Fruit fly (Drosophila melanogaster) whole organism, embryonic: Measurements from ENCODE around the gene CG43998.

Experiments
- Abd-B ChIP-seq: fragments of 200-800 bp; sonication (Bioruptor generic); optimal IDR thresholded peaks from 2 replicates; lab custom pipeline; 2018; ENCODE audit warnings: missing biosample characterization, mild to moderate bottlenecking, missing genetic modification characterization, moderate library complexity
- Adf1 ChIP-seq: fragments of 200-800 bp; sonication (Bioruptor generic); IDR thresholded peaks from 2 replicates; pipeline ENCODE4 v1.3.6; 2022; ENCODE audit warnings: missing biosample characterization, missing genetic modification characterization
- CG10209 ChIP-seq: fragments of 200-800 bp; sonication (Bioruptor generic); optimal IDR thresholded peaks from 3 replicates; lab custom pipeline; 2017; ENCODE audit warnings: missing biosample characterization, mild to moderate bottlenecking, missing genetic modification characterization, missing genetic modification reagents
- CG10431 ChIP-seq: fragments of 200-800 bp; sonication (Bioruptor generic); optimal IDR thresholded peaks from 3 replicates; lab custom pipeline; 2018; ENCODE audit warnings: missing biosample characterization, mild to moderate bottlenecking, missing genetic modification characterization
- CG11247 ChIP-seq: fragments of 200-800 bp; sonication (Bioruptor generic); IDR thresholded peaks from 2 replicates; pipeline ENCODE4 v1.3.6; 2022; ENCODE audit warnings: missing biosample characterization, missing genetic modification characterization
- CG12236 ChIP-seq: fragments of 200-800 bp; sonication (Bioruptor generic); optimal IDR thresholded peaks from 2 replicates; lab custom pipeline; 2016; ENCODE audit warnings: missing biosample characterization, missing genetic modification characterization
- CG13123 ChIP-seq: fragments of 200-800 bp; sonication (Bioruptor generic); optimal IDR thresholded peaks from 2 replicates; lab custom pipeline; 2016; ENCODE audit warnings: missing biosample characterization, missing genetic modification characterization
- CG17568 ChIP-seq: fragments of 200-800 bp; sonication (Bioruptor generic); optimal IDR thresholded peaks from 2 replicates; lab custom pipeline; 2018; ENCODE audit warnings: missing biosample characterization, mild to moderate bottlenecking, missing genetic modification characterization, moderate library complexity
- CG2202 ChIP-seq: fragments of 200-800 bp; sonication (Bioruptor generic); optimal IDR thresholded peaks from 2 replicates; lab custom pipeline; 2018; ENCODE audit warnings: missing biosample characterization, mild to moderate bottlenecking, missing genetic modification characterization
- CG3065 ChIP-seq: fragments of 200-800 bp; sonication (Bioruptor generic); optimal IDR thresholded peaks from 2 replicates; lab custom pipeline; 2016; ENCODE audit warnings: missing biosample characterization, missing genetic modification characterization
- CG31224 ChIP-seq: fragments of 200-800 bp; sonication (Bioruptor generic); IDR thresholded peaks from 2 replicates; pipeline ENCODE4 v1.3.6; 2022; ENCODE audit warnings: missing biosample characterization, missing genetic modification characterization
- CG4282 ChIP-seq: fragments of 200-800 bp; sonication (Bioruptor generic); optimal IDR thresholded peaks from 2 replicates; lab custom pipeline; 2016; ENCODE audit warnings: missing biosample characterization, missing genetic modification characterization
- CG4730 ChIP-seq: fragments of 200-800 bp; sonication (Bioruptor generic); IDR thresholded peaks from 2 replicates; pipeline ENCODE4 v1.3.6; 2022; ENCODE audit warnings: missing biosample characterization, missing genetic modification characterization
- CG6254 ChIP-seq: fragments of 200-800 bp; sonication (Bioruptor generic); optimal IDR thresholded peaks from 3 replicates; lab custom pipeline; 2017; ENCODE audit warnings: mild to moderate bottlenecking, missing biosample characterization, missing genetic modification reagents, missing genetic modification characterization
- CG6272 ChIP-seq: fragments of 200-800 bp; sonication (Bioruptor generic); IDR thresholded peaks from 2 replicates; pipeline ENCODE4 v1.3.6; 2022; ENCODE audit warnings: missing biosample characterization, missing genetic modification characterization
- CG7357 ChIP-seq: fragments of 200-800 bp; sonication (Bioruptor generic); IDR thresholded peaks from 3 replicates; pipeline ENCODE4 v1.3.6; 2022; ENCODE audit warnings: missing biosample characterization, missing genetic modification characterization
- CG7556 ChIP-seq: fragments of 200-800 bp; sonication (Bioruptor generic); optimal IDR thresholded peaks from 2 replicates; lab custom pipeline; 2017; ENCODE audit warnings: missing biosample characterization, mild to moderate bottlenecking, missing genetic modification characterization
- CG7963 ChIP-seq: fragments of 200-800 bp; sonication (Bioruptor generic); IDR thresholded peaks from 3 replicates; pipeline ENCODE4 v1.3.6; 2022; ENCODE audit warnings: missing biosample characterization, missing genetic modification characterization; ENCODE audit not compliant: partially characterized antibody
- CG8359 ChIP-seq: fragments of 200-800 bp; sonication (Bioruptor generic); optimal IDR thresholded peaks from 2 replicates; lab custom pipeline; 2017; ENCODE audit warnings: missing biosample characterization, mild to moderate bottlenecking, missing genetic modification characterization, borderline replicate concordance
- CG8924 ChIP-seq: fragments of 200-800 bp; optimal IDR thresholded peaks from 3 replicates; lab custom pipeline; 2019; ENCODE audit warnings: missing biosample characterization, mild to moderate bottlenecking, missing genetic modification characterization, moderate library complexity
- Chrac-16 ChIP-seq: fragments of 200-800 bp; sonication (Bioruptor generic); optimal IDR thresholded peaks from 3 replicates; lab custom pipeline; 2016; ENCODE audit warnings: missing biosample characterization, missing genetic modification characterization
- D19A ChIP-seq: fragments of 200-800 bp; optimal IDR thresholded peaks from 3 replicates; lab custom pipeline; 2019; ENCODE audit warnings: missing biosample characterization, mild to moderate bottlenecking, missing genetic modification characterization, moderate library complexity
- HLH54F ChIP-seq: fragments of 200-800 bp; sonication (Bioruptor generic); optimal IDR thresholded peaks from 3 replicates; lab custom pipeline; 2016; ENCODE audit warnings: missing biosample characterization, missing genetic modification characterization
- Hr39 ChIP-seq: fragments of >200 bp; optimal IDR thresholded peaks from 2 replicates; lab custom pipeline; 2017
- Jarid2 ChIP-seq: fragments of 200-800 bp; sonication (Bioruptor generic); optimal IDR thresholded peaks from 3 replicates; lab custom pipeline; 2017; ENCODE audit warnings: mild to moderate bottlenecking, missing biosample characterization, missing genetic modification reagents, missing genetic modification characterization
- NK7.1 ChIP-seq: fragments of 200-800 bp; sonication (Bioruptor generic); optimal IDR thresholded peaks from 3 replicates; lab custom pipeline; 2016; ENCODE audit warnings: missing biosample characterization, missing genetic modification characterization
- Ssrp ChIP-seq: fragments of 200-800 bp; sonication (Bioruptor generic); optimal IDR thresholded peaks from 2 replicates; lab custom pipeline; 2018; ENCODE audit warnings: missing biosample characterization, mild to moderate bottlenecking, missing genetic modification characterization, moderate library complexity
- ab ChIP-seq: fragments of 200-800 bp; sonication (Bioruptor generic); optimal IDR thresholded peaks from 2 replicates; lab custom pipeline; 2016; ENCODE audit warnings: missing biosample characterization, missing genetic modification characterization
- abd-A ChIP-seq: fragments of 200-800 bp; sonication (Bioruptor generic); optimal IDR thresholded peaks from 3 replicates; lab custom pipeline; 2019; ENCODE audit warnings: missing biosample characterization, mild to moderate bottlenecking, missing genetic modification characterization, moderate library complexity
- bigmax ChIP-seq: fragments of 200-800 bp; sonication (Bioruptor generic); optimal IDR thresholded peaks from 2 replicates; lab custom pipeline; 2018; ENCODE audit warnings: missing biosample characterization, mild to moderate bottlenecking, missing genetic modification characterization
- cato ChIP-seq: fragments of 200-800 bp; sonication (Bioruptor generic); optimal IDR thresholded peaks from 2 replicates; lab custom pipeline; 2016; ENCODE audit warnings: missing biosample characterization, missing genetic modification characterization, borderline replicate concordance
- dan ChIP-seq: fragments of 200-800 bp; sonication (Bioruptor generic); IDR thresholded peaks from 2 replicates; pipeline ENCODE4 v1.3.6; 2022; ENCODE audit warnings: missing biosample characterization, missing genetic modification characterization
- danr ChIP-seq: fragments of 200-800 bp; sonication (Bioruptor generic); IDR thresholded peaks from 2 replicates; pipeline ENCODE4 v1.3.6; 2022; ENCODE audit warnings: missing biosample characterization, missing genetic modification characterization
- ems ChIP-seq: fragments of 200-800 bp; sonication (Bioruptor generic); optimal IDR thresholded peaks from 3 replicates; lab custom pipeline; 2016; ENCODE audit warnings: missing biosample characterization, missing genetic modification characterization
- ewg ChIP-seq: fragments of 200-800 bp; sonication (Bioruptor generic); optimal IDR thresholded peaks from 3 replicates; lab custom pipeline; 2017; ENCODE audit warnings: mild to moderate bottlenecking, missing biosample characterization, missing genetic modification reagents, missing genetic modification characterization
- exex ChIP-seq: fragments of 200-800 bp; sonication (Bioruptor generic); optimal IDR thresholded peaks from 4 replicates; lab custom pipeline; 2018; ENCODE audit warnings: missing biosample characterization, mild to moderate bottlenecking, missing genetic modification characterization, moderate library complexity
- hkb ChIP-seq, 2 experiments: fragments of 200-800 bp in 1 of 2; fragments of >200 bp in 1 of 2; sonication (Bioruptor generic) in 1 of 2; IDR thresholded peaks in 1 of 2; optimal IDR thresholded peaks in 1 of 2; 2 replicates each; pipeline versions ENCODE4 v1.3.6 to Lab custom; 2017 to 2022; ENCODE audit warnings: missing biosample characterization in 1 of 2, missing genetic modification characterization in 1 of 2
- ind ChIP-seq: fragments of 200-800 bp; sonication (Bioruptor generic); optimal IDR thresholded peaks from 3 replicates; lab custom pipeline; 2016; ENCODE audit warnings: missing biosample characterization, missing genetic modification characterization
- insv ChIP-seq, 2 experiments: fragments of 200-800 bp; sonication (Bioruptor generic); optimal IDR thresholded peaks; 3 replicates each; lab custom pipeline; 2016 to 2018; ENCODE audit warnings: missing biosample characterization in 2 of 2, missing genetic modification characterization in 2 of 2
- jing ChIP-seq: fragments of 200-800 bp; sonication (Bioruptor generic); optimal IDR thresholded peaks from 2 replicates; lab custom pipeline; 2018; ENCODE audit warnings: missing biosample characterization, mild to moderate bottlenecking, missing genetic modification characterization
- kni ChIP-seq: fragments of 200-800 bp; sonication (Bioruptor generic); optimal IDR thresholded peaks from 3 replicates; lab custom pipeline; 2017; ENCODE audit warnings: mild to moderate bottlenecking, missing biosample characterization, missing genetic modification reagents, missing genetic modification characterization
- knrl ChIP-seq: fragments of 200-800 bp; sonication (Bioruptor generic); IDR thresholded peaks from 3 replicates; pipeline ENCODE4 v1.3.6; 2022; ENCODE audit warnings: missing biosample characterization, missing genetic modification characterization; ENCODE audit not compliant: partially characterized antibody
- lbe ChIP-seq: fragments of 200-800 bp; sonication (Bioruptor generic); optimal IDR thresholded peaks from 2 replicates; lab custom pipeline; 2016; ENCODE audit warnings: missing biosample characterization, mild to moderate bottlenecking, missing genetic modification characterization
- lola ChIP-seq, 3 experiments: fragments of >200 bp in 2 of 3; fragments of 200-800 bp in 1 of 3; sonication (Bioruptor generic) in 1 of 3; optimal IDR thresholded peaks; 2 replicates each; lab custom pipeline; 2017 to 2019; ENCODE audit warnings: missing biosample characterization in 3 of 3, missing genetic modification characterization in 3 of 3, mild to moderate bottlenecking in 1 of 3, moderate library complexity in 1 of 3
- pita ChIP-seq: fragments of 200-800 bp; sonication (Bioruptor generic); optimal IDR thresholded peaks from 2 replicates; lab custom pipeline; 2017; ENCODE audit warnings: missing biosample characterization, mild to moderate bottlenecking, missing genetic modification characterization
- schlank ChIP-seq: fragments of 200-800 bp; sonication (Bioruptor generic); optimal IDR thresholded peaks from 2 replicates; lab custom pipeline; 2018; ENCODE audit warnings: missing biosample characterization, mild to moderate bottlenecking, missing genetic modification characterization
- so ChIP-seq: fragments of 200-800 bp; sonication (Bioruptor generic); IDR thresholded peaks from 3 replicates; pipeline ENCODE4 v1.3.6; 2022; ENCODE audit warnings: missing biosample characterization, missing genetic modification characterization
- sr ChIP-seq: fragments of 200-800 bp; sonication (Bioruptor generic); IDR thresholded peaks from 3 replicates; pipeline ENCODE4 v1.3.6; 2022; ENCODE audit warnings: missing biosample characterization, missing genetic modification characterization
- stc ChIP-seq: fragments of 200-800 bp; sonication (Bioruptor generic); IDR thresholded peaks from 2 replicates; pipeline ENCODE4 v1.3.6; 2022; ENCODE audit warnings: missing biosample characterization, missing genetic modification characterization
- tgo ChIP-seq: fragments of 200-800 bp; sonication (Bioruptor generic); IDR thresholded peaks from 3 replicates; pipeline ENCODE4 v1.3.6; 2022; ENCODE audit warnings: missing biosample characterization, missing genetic modification characterization
- zf30C ChIP-seq: fragments of 200-800 bp; sonication (Bioruptor generic); optimal IDR thresholded peaks from 3 replicates; lab custom pipeline; 2018; ENCODE audit warnings: missing biosample characterization, mild to moderate bottlenecking, missing genetic modification characterization

Gene CG43998

DNA sequence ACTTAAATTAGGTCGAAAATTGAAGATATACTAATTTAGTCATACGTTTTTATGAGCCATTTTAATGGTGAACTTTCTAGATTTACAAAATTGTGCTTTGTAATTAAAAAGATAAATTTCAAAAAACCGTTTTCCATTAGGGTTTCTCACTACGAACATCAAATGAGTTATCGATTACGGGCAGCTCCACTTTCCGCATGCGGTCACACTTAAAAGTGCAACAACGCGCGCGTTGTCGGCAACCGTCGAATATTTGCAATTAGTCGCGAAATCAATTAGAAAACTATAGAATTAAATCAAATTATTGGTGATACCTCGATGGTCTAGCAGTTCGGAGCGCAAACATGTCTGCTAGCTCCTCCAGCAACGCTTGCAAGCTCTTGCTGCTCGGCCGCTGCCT lies 4.6 kb downstream of the CG43998 start, which contains the start of gene Ndc1 (continued):
- TF ChIP-seq CG6254 (GFP tag; lab: Kevin White, UChicago) (no peak), Hr39 (no peak), Adf1 (peak; percentile 29; the same call in 1 of the 2 replicates), CG11247 (no peak), Chrac-16 (GFP tag; lab: Kevin White, UChicago) (no peak), sr (GFP tag; lab: Robert Waterston, UW) (no peak), ab (GFP tag; lab: Kevin White, UChicago) (no peak), schlank (tag; lab: Kevin White, UChicago) (no peak), lola (GFP tag; optimal IDR thresholded peaks at IDR 0.05; lab: Kevin White, UChicago) (no peak), abd-A (tag; lab: Kevin White, UChicago) (no peak), stc (GFP tag; lab: Robert Waterston, UW) (no peak), CG2202 (tag; lab: Kevin White, UChicago) (no peak), CG7556 (GFP tag; lab: Kevin White, UChicago) (no peak), CG17568 (GFP tag; lab: Kevin White, UChicago) (peak; percentile 100), danr (GFP tag; lab: Robert Waterston, UW) (no peak), zf30C (GFP tag; lab: Kevin White, UChicago) (no peak), CG10431 (no peak), CG13123 (no peak), NK7.1 (GFP tag; lab: Kevin White, UChicago) (no peak), CG3065 (no peak), CG12236 (no peak), Jarid2 (no peak), insv (GFP tag; optimal IDR thresholded peaks at IDR 0.05; lab: Kevin White, UChicago) (no peak), CG8359 (GFP tag; lab: Kevin White, UChicago) (no peak), pita (no peak), CG8924 (tag; lab: Kevin White, UChicago) (no peak), kni (GFP tag; lab: Kevin White, UChicago) (no peak), Abd-B (GFP tag; lab: Kevin White, UChicago) (no peak), CG31224 (GFP tag; lab: Robert Waterston, UW) (no peak), so (GFP tag; lab: Robert Waterston, UW) (no peak), HLH54F (GFP tag; lab: Kevin White, UChicago) (no peak), cato (no peak), Ssrp (tag; lab: Kevin White, UChicago) (no peak), CG7357 (GFP tag; lab: Robert Waterston, UW) (no peak), jing (no peak), D19A (tag; lab: Kevin White, UChicago) (no peak), CG4282 (GFP tag; lab: Kevin White, UChicago) (no peak), knrl (GFP tag; lab: Robert Waterston, UW) (no peak), tgo (no peak), CG7963 (no peak), hkb (optimal IDR thresholded peaks at IDR 0.05; lab: Kevin White, UChicago) (no peak), hkb (GFP tag; IDR thresholded peaks at IDR 0.05; lab: Robert Waterston, UW) (no peak), lbe (GFP tag; lab: Kevin White, UChicago) (no peak), ewg (GFP tag; lab: Kevin White, UChicago) (no peak), ind (no peak), dan (GFP tag; lab: Robert Waterston, UW) (no peak), bigmax (GFP tag; lab: Kevin White, UChicago) (no peak), exex (tag; lab: Kevin White, UChicago) (no peak), ems (no peak), CG10209 (GFP tag; lab: Kevin White, UChicago) (no peak), CG4730 (GFP tag; lab: Robert Waterston, UW) (no peak), CG6272 (GFP tag; lab: Robert Waterston, UW) (no peak)
